Worm (Caenorhabditis elegans): ENCODE results near the gene cyp-33B1.

cyp-33B1 gene

ce11 chrV:9044871-9045270 is 3.7 kb downstream of the cyp-33B1 start, which contains the start of gene nhr-30:
Gene nhr-30, plus strand, starts transcription at chrV:9045171.
- TF ChIP-seq Y53G8AR.9 (GFP tag; conservative IDR thresholded peaks at IDR 0.05) (no peak), lin-35 (GFP tag; optimal IDR thresholded peaks at IDR 0.05) (no peak)

DNA sequence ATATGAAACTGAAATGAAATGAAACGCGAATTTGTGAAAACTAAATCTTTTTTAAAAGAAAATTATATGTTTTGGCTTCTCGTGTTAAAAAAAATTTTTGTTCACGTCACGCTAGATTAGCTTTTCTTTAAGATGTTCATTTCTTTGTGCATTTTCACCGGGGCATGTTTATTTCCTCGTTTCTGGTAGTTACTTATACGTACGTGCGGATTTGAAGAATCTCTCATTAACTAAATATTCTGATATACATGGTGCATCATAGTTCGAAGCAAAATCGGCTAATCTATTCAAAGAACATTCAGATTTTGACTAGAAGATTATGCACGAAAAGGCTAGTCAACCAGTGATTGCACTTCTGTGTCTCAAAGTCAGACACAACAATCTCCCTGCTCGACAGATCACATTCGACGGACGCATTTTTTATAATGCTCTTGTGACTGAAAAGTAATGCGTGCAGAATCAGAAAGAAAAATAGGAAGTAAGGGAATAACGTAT is 6.5 kb downstream of the cyp-33B1 start, which contains the start of gene C25E10.17:
TSS of gene C25E10.17 (minus strand) at position 51 of the 495 bp plus-strand sequence.
- TF ChIP-seq rcor-1 (GFP tag; IDR thresholded peaks at IDR 0.05) (no peak), madf-6 (GFP tag; IDR thresholded peaks at IDR 0.05) (no peak), nfya-2 (GFP tag; IDR thresholded peaks at IDR 0.05) (no peak), ztf-18 (tag; optimal IDR thresholded peaks at IDR 0.05) (no peak), efl-1 (GFP tag; optimal IDR thresholded peaks at IDR 0.05) (no peak), lir-1 (GFP tag; conservative IDR thresholded peaks at IDR 0.05) (no peak), lsl-1 (GFP tag; optimal IDR thresholded peaks at IDR 0.05) (no peak), F39B2.1 (GFP tag; IDR thresholded peaks at IDR 0.05) (no peak), die-1 (tag; optimal IDR thresholded peaks at IDR 0.05) (no peak), lin-54 (GFP tag; optimal IDR thresholded peaks at IDR 0.05) (no peak), ceh-79 (tag; optimal IDR thresholded peaks at IDR 0.05) (no peak), bed-1 (GFP tag; IDR thresholded peaks at IDR 0.05) (no peak)

ce11 chrV:9049271-9049670 is 8.1 kb downstream of the cyp-33B1 start:
- no peak for TF ChIP-seq him-1 (tag; optimal IDR thresholded peaks at IDR 0.05)
- no peak for TF ChIP-seq attf-5 (GFP tag; optimal IDR thresholded peaks at IDR 0.05)
- TF ChIP-seq fkh-3 (tag; optimal IDR thresholded peaks at IDR 0.05): no peak

DNA sequence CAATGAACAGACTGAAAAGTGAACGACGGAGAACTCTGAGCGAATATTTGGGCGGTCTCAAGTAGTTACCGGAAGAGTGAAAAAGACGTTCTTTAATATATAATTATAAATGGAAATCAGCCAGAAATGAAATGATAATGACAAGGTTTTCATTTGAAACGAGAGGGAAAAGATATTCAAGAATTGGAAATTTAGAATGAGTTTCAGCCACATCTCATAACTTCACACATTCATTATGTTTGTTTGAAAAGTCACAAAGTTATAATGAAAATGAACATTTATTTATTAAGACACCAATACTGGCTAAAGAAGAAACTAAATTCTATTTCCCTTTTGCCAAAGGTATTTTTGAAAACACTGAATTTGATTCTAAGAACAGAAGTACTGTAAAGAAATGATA is 10.0 kb downstream of the cyp-33B1 start, which contains the start of gene C25E10.7:
TSS of gene C25E10.7 (minus strand) at position 101 of the 400 bp plus-strand sequence.
- TF ChIP-seq F57A8.1 (GFP tag; optimal IDR thresholded peaks at IDR 0.05) (no peak), ekl-4 (GFP tag; IDR thresholded peaks at IDR 0.05) (no peak), somi-1 (GFP tag; optimal IDR thresholded peaks at IDR 0.05) (no peak), nhr-120 (GFP tag; IDR thresholded peaks at IDR 0.05) (no peak), Y53F4B.3 (GFP tag; IDR thresholded peaks at IDR 0.05) (no peak), dpl-1 (GFP tag; optimal IDR thresholded peaks at IDR 0.05) (no peak)

DNA sequence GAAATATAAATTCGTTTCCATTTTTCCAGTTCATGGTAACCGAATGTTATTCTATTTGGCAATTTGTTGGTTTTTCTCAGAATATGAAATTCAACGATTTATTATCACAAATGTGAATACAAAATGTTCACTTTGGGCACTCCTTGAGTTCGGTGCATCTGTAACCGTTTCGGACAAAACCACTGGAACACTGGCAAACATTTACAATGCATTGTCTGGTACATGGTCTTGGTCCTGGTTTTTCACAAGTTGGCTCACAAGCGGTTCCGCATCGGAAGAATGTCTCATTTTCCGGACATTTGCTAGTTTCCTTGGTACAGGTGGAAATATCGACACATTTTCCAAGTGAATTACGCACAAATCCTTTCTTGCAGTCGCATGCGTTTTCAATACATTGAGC is 12.1 kb downstream of the cyp-33B1 start:
- TF ChIP-seq ceh-27 (GFP tag; optimal IDR thresholded peaks at IDR 0.05) (no peak), F33H1.4 (GFP tag; IDR thresholded peaks at IDR 0.05) (no peak), B0019.2 (GFP tag; conservative IDR thresholded peaks at IDR 0.05) (no peak), madf-3 (GFP tag; IDR thresholded peaks at IDR 0.05) (no peak), mes-4 (tag; optimal IDR thresholded peaks at IDR 0.05) (no peak), lsl-1 (GFP tag; optimal IDR thresholded peaks at IDR 0.05) (no peak), F49E8.2 (tag; optimal IDR thresholded peaks at IDR 0.05; ENCODE audit: insufficient read depth) (no peak), mxl-1 (tag; optimal IDR thresholded peaks at IDR 0.05) (no peak), sptf-2 (GFP tag; optimal IDR thresholded peaks at IDR 0.05) (no peak), nfya-2 (GFP tag; IDR thresholded peaks at IDR 0.05) (no peak), F39B2.1 (GFP tag; IDR thresholded peaks at IDR 0.05) (no peak), pha-4 (tag; optimal IDR thresholded peaks at IDR 0.05) (no peak)

All from whole organism, young adult.